Worm (Caenorhabditis elegans) whole organism, midembryonic: ENCODE results near the gene T09B9.3.

Source experiments
- T22C8.4 ChIP-seq: fragments of 200-800 bp; sonication (Bioruptor generic); IDR thresholded peaks from 2 replicates; pipeline ENCODE4 v1.3.6; 2022; ENCODE audit warnings: missing genetic modification characterization, missing compliant biosample characterization
- cog-1 ChIP-seq: sonication (generic microtip); optimal IDR thresholded peaks from 2 replicates; lab custom pipeline; 2016; ENCODE audit warnings: missing genetic modification characterization, missing compliant biosample characterization
- flt-1 ChIP-seq: fragments of 200-800 bp; sonication (Bioruptor generic); IDR thresholded peaks from 2 replicates; pipeline ENCODE4 v1.3.6; 2022; ENCODE audit warnings: missing genetic modification characterization, missing compliant biosample characterization
- klf-2 ChIP-seq: fragments of 200-800 bp; sonication (Bioruptor generic); conservative IDR thresholded peaks from 2 replicates; pipeline ENCODE4 v1.3.6; 2022; ENCODE audit warnings: missing genetic modification reagents, missing genetic modification characterization, missing compliant biosample characterization
- med-1 ChIP-seq: sonication (generic microtip); optimal IDR thresholded peaks from 2 replicates; lab custom pipeline; 2017; ENCODE audit warnings: missing genetic modification characterization, mild to moderate bottlenecking, missing compliant biosample characterization, antibody characterized with exemption, missing genetic modification reagents; ENCODE audit not compliant: insufficient read depth
- ref-1 ChIP-seq: fragments of 200-800 bp; sonication (Bioruptor generic); conservative IDR thresholded peaks from 2 replicates; pipeline ENCODE4 v1.3.6; 2022; ENCODE audit warnings: missing genetic modification reagents, missing genetic modification characterization, missing compliant biosample characterization
- tab-1 ChIP-seq: fragments of 200-800 bp; sonication (Bioruptor generic); IDR thresholded peaks from 2 replicates; pipeline ENCODE4 v1.3.6; 2022; ENCODE audit warnings: missing genetic modification characterization, missing compliant biosample characterization
- ztf-23 ChIP-seq: fragments of 200-800 bp; sonication (Bioruptor generic); IDR thresholded peaks from 2 replicates; pipeline ENCODE4 v1.3.6; 2022; ENCODE audit warnings: missing genetic modification reagents, missing genetic modification characterization, missing compliant biosample characterization
- ztf-29 ChIP-seq: fragments of 200-800 bp; sonication (Bioruptor generic); IDR thresholded peaks from 2 replicates; pipeline ENCODE4 v1.3.6; 2022; ENCODE audit warnings: missing genetic modification reagents, missing genetic modification characterization, missing compliant biosample characterization

DNA sequence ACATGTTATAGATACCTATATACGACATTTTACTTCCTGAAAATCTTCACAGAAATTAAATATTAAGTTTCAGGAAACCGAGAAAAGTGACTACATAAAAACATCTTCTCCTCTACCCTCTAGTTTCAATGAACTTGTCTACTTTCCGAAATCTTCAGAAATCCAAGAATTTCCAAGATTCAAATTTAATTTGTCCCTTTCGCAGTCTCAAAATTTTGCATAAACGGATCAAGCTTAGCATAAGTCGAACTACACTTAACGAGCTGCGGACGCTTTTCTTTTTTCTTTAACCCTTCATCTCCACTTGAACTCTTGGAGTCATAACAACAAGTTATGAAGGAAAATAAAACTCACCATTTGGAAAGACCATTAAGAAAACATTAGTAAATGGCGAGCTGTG, 44.3 kb upstream of the T09B9.3 start:
- TF ChIP-seq ref-1 (GFP tag; lab: Robert Waterston, UW) (no peak), flt-1 (GFP tag; lab: Robert Waterston, UW) (no peak), T22C8.4 (GFP tag; lab: Robert Waterston, UW) (no peak), cog-1 (tag; lab: Kevin White, UChicago) (no peak), med-1 (GFP tag; lab: Kevin White, UChicago) (no peak), ztf-29 (GFP tag; lab: Robert Waterston, UW) (no peak), ztf-23 (no peak), klf-2 (GFP tag; lab: Robert Waterston, UW) (no peak), tab-1 (GFP tag; lab: Robert Waterston, UW) (no peak)
